Worm (Caenorhabditis elegans): ENCODE data around the gene C37C3.17.

Gene C37C3.17

DNA sequence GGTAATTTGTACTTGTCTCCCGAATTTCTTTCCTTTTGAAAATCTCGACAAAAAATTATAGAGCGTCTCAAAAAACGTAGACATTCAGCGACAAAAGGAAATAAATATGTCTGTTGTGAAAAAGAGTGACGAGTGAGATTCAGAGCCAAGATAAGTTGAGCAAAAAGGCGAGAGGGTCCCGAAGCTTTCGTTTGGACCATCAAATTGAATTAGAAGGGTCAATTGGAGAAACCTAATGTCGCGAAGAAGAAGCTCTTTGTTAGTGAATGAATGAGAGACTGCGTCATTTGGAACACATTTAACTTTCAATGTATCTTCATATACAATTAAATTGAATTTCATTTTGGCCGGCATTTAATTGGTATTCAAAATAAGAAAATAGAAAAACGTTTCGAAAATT is 45.2 kb downstream of the C37C3.17 start:
- peak; percentile 51 for TF ChIP-seq fkh-10 (GFP tag; optimal IDR thresholded peaks at IDR 0.05)
- peak; percentile 22 for TF ChIP-seq ces-1 (GFP tag; optimal IDR thresholded peaks at IDR 0.05)
- no peak for TF ChIP-seq irx-1 (tag; optimal IDR thresholded peaks at IDR 0.05)
- peak; percentile 66 for TF ChIP-seq lin-14 (GFP tag; optimal IDR thresholded peaks at IDR 0.05)
- TF ChIP-seq F16B12.6 (tag; optimal IDR thresholded peaks at IDR 0.05), result no peak

ce11 chrV:7814601-7815000 is 47.1 kb downstream of the C37C3.17 start, which contains the start of gene ZK742.6:
Gene ZK742.6 (minus strand): TSS chrV:7814942.
- TF ChIP-seq C34B4.2 (tag; optimal IDR thresholded peaks at IDR 0.05), result no peak

DNA sequence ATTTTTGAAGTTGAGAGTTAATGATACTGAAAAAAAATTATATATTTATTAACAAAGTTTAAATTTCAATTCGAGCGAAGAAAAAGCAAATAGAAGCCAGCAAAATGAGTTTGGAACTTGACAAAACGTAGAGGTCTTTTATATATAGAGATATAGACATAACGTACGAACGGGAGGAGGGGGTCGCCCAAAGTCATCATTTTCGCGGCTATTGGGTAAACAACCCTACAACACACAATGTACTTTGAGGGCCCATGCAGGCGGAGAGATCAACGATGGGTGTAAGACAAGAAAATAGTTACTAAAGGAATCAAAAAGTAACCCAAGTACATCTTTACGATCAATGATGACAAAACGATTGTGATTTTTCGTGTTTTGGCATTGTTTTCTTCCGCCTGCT is 49.9 kb downstream of the C37C3.17 start, which contains the start of gene ZK742.4:
Gene ZK742.4 (minus strand): TSS at position 35 of the 400 bp plus-strand sequence.
- TF ChIP-seq dpl-1 (GFP tag; optimal IDR thresholded peaks at IDR 0.05), result no peak
- no peak for TF ChIP-seq sox-4 (tag; optimal IDR thresholded peaks at IDR 0.05)
- TF ChIP-seq ets-5 (GFP tag; IDR thresholded peaks at IDR 0.05), result no peak
- no peak for TF ChIP-seq F16B12.6 (tag; optimal IDR thresholded peaks at IDR 0.05)
- TF ChIP-seq mep-1 (tag; optimal IDR thresholded peaks at IDR 0.05), result no peak
- no peak for TF ChIP-seq unc-130 (tag; optimal IDR thresholded peaks at IDR 0.05)
- peak; percentile 77 for TF ChIP-seq skn-1 (tag; optimal IDR thresholded peaks at IDR 0.05)
- no peak for TF ChIP-seq nhr-84 (tag; optimal IDR thresholded peaks at IDR 0.05)
- no peak for TF ChIP-seq irx-1 (tag; optimal IDR thresholded peaks at IDR 0.05)
- TF ChIP-seq unc-86 (tag; optimal IDR thresholded peaks at IDR 0.05), result no peak
- peak; percentile 29 for TF ChIP-seq lin-14 (GFP tag; optimal IDR thresholded peaks at IDR 0.05)
- TF ChIP-seq hlh-17 (GFP tag; optimal IDR thresholded peaks at IDR 0.05; ENCODE audit: borderline replicate concordance), result no peak
- TF ChIP-seq dsc-1 (tag; optimal IDR thresholded peaks at IDR 0.05), result no peak
- peak; percentile 37 for TF ChIP-seq nhr-20 (tag; optimal IDR thresholded peaks at IDR 0.05)
- TF ChIP-seq C04F5.9 (tag; optimal IDR thresholded peaks at IDR 0.05), result no peak
- TF ChIP-seq nhr-28 (tag; optimal IDR thresholded peaks at IDR 0.05), result no peak
- no peak for TF ChIP-seq unc-30 (tag; optimal IDR thresholded peaks at IDR 0.05)
- TF ChIP-seq aha-1 (tag; optimal IDR thresholded peaks at IDR 0.05), result no peak
- no peak for TF ChIP-seq jun-1 (tag; optimal IDR thresholded peaks at IDR 0.05)
- TF ChIP-seq hpl-2 (GFP tag; optimal IDR thresholded peaks at IDR 0.05), result no peak

Measured in whole organism, L1 larva.